Worm (Caenorhabditis elegans): ENCODE data around the gene F14F8.9.

DNA sequence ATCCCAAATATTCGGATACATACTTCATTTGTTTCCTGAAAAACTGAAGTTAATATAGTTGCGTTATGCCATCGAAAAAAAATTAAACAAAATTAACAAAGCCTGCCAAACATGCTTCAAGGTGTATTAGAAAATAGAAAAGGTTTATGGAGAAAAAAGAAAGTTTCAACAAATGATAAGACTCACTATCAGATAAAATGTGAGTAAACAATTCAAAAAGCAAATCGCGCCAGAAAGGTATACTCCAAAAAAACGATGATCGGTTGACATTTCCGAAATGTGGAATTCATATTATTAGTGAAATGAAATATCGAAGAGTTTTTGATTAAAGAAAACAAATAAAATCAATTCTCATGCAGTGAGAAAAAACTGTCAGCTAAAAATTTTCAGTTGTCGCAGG, 47.5 kb downstream of the F14F8.9 start, which contains the start of gene Y70C5A.3:
- TF ChIP-seq flt-1 (GFP tag; IDR thresholded peaks at IDR 0.05): no peak
- no peak for TF ChIP-seq ref-1 (GFP tag; conservative IDR thresholded peaks at IDR 0.05)
- TF ChIP-seq T22C8.4 (GFP tag; IDR thresholded peaks at IDR 0.05): no peak
- no peak for TF ChIP-seq klf-2 (GFP tag; conservative IDR thresholded peaks at IDR 0.05)
- TF ChIP-seq ztf-29 (GFP tag; IDR thresholded peaks at IDR 0.05): no peak
- no peak for TF ChIP-seq tab-1 (GFP tag; IDR thresholded peaks at IDR 0.05)
- no peak for TF ChIP-seq ztf-23 (GFP tag; IDR thresholded peaks at IDR 0.05)
- TF ChIP-seq med-1 (GFP tag; optimal IDR thresholded peaks at IDR 0.05; ENCODE audit: insufficient read depth): no peak
- no peak for TF ChIP-seq cog-1 (tag; optimal IDR thresholded peaks at IDR 0.05)

Data from whole organism, midembryonic.